Worm (Caenorhabditis elegans) whole organism, late embryonic: Measurements from ENCODE around the gene srh-219.

Source experiments
- F13H6.1 ChIP-seq: sonication (generic microtip); optimal IDR thresholded peaks from 2 replicates; lab custom pipeline; 2016; ENCODE audit warnings: missing genetic modification characterization, missing compliant biosample characterization
- K09A11.1 ChIP-seq: sonication (generic microtip); optimal IDR thresholded peaks from 2 replicates; lab custom pipeline; 2017; ENCODE audit warnings: antibody characterized with exemption, mild to moderate bottlenecking, missing genetic modification characterization, missing compliant biosample characterization; ENCODE audit not compliant: insufficient read depth
- ceh-18 ChIP-seq: sonication (generic microtip); optimal IDR thresholded peaks from 2 replicates; lab custom pipeline; 2016; ENCODE audit warnings: missing genetic modification characterization, missing compliant biosample characterization
- ceh-19 ChIP-seq: fragments of 200-800 bp; sonication (Bioruptor generic); optimal IDR thresholded peaks from 2 replicates; lab custom pipeline; 2018; ENCODE audit warnings: mild to moderate bottlenecking, missing genetic modification characterization, missing compliant biosample characterization
- ceh-2 ChIP-seq: sonication (generic microtip); optimal IDR thresholded peaks from 2 replicates; lab custom pipeline; 2016; ENCODE audit warnings: missing genotype, missing genetic modification characterization, missing compliant biosample characterization
- ceh-22 ChIP-seq: sonication (generic microtip); optimal IDR thresholded peaks from 2 replicates; lab custom pipeline; 2017; ENCODE audit warnings: missing biosample characterization, missing genetic modification characterization
- ceh-24 ChIP-seq: sonication (generic microtip); optimal IDR thresholded peaks from 2 replicates; lab custom pipeline; 2016; ENCODE audit warnings: mild to moderate bottlenecking, missing genetic modification characterization, missing compliant biosample characterization
- ceh-30 ChIP-seq: fragments of 150-350 bp; optimal IDR thresholded peaks from 2 replicates; lab custom pipeline; 2014; ENCODE audit warnings: missing biosample characterization, missing genetic modification characterization
- ceh-31 ChIP-seq: sonication (generic microtip); optimal IDR thresholded peaks from 2 replicates; lab custom pipeline; 2016; ENCODE audit warnings: missing genetic modification characterization, missing compliant biosample characterization
- ceh-34 ChIP-seq: sonication (generic microtip); optimal IDR thresholded peaks from 2 replicates; lab custom pipeline; 2016; ENCODE audit warnings: mild to moderate bottlenecking, missing genetic modification characterization, missing compliant biosample characterization
- ceh-9 ChIP-seq: sonication (generic microtip); optimal IDR thresholded peaks from 2 replicates; lab custom pipeline; 2016; ENCODE audit warnings: mild to moderate bottlenecking, missing genetic modification characterization, inconsistent platforms, missing compliant biosample characterization
- che-1 ChIP-seq: sonication (generic microtip); optimal IDR thresholded peaks from 2 replicates; lab custom pipeline; 2016; ENCODE audit warnings: mild to moderate bottlenecking, missing genetic modification characterization, missing compliant biosample characterization
- dmd-4 ChIP-seq: sonication (generic microtip); optimal IDR thresholded peaks from 2 replicates; lab custom pipeline; 2016; ENCODE audit warnings: borderline replicate concordance, missing genetic modification characterization, missing compliant biosample characterization
- elt-4 ChIP-seq: sonication (generic microtip); optimal IDR thresholded peaks from 2 replicates; lab custom pipeline; 2016; ENCODE audit warnings: missing genetic modification characterization, missing compliant biosample characterization
- ets-4 ChIP-seq: sonication (generic microtip); optimal IDR thresholded peaks from 2 replicates; lab custom pipeline; 2016; ENCODE audit warnings: missing genetic modification characterization, missing compliant biosample characterization
- eyg-1 ChIP-seq: sonication (generic microtip); optimal IDR thresholded peaks from 2 replicates; lab custom pipeline; 2016; ENCODE audit warnings: missing genotype, missing genetic modification characterization, missing compliant biosample characterization
- fkh-10 ChIP-seq: fragments of 150-350 bp; optimal IDR thresholded peaks from 2 replicates; lab custom pipeline; 2014; ENCODE audit warnings: missing biosample characterization, missing genetic modification reagents, missing genetic modification characterization
- fkh-6 ChIP-seq: sonication (generic microtip); optimal IDR thresholded peaks from 2 replicates; lab custom pipeline; 2016; ENCODE audit warnings: missing genetic modification characterization, missing compliant biosample characterization
- hlh-13 ChIP-seq: fragments of 200-800 bp; sonication (Bioruptor generic); optimal IDR thresholded peaks from 2 replicates; lab custom pipeline; 2018; ENCODE audit warnings: mild to moderate bottlenecking, missing genetic modification characterization, missing compliant biosample characterization
- hlh-30 ChIP-seq: sonication (generic microtip); optimal IDR thresholded peaks from 2 replicates; lab custom pipeline; 2017; ENCODE audit warnings: antibody characterized with exemption, missing genetic modification characterization, missing compliant biosample characterization; ENCODE audit not compliant: insufficient read depth
- hlh-6 ChIP-seq: sonication (generic microtip); optimal IDR thresholded peaks from 2 replicates; lab custom pipeline; 2016; ENCODE audit warnings: missing genotype, missing genetic modification characterization, missing compliant biosample characterization
- hlh-8 ChIP-seq: sonication (generic microtip); optimal IDR thresholded peaks from 2 replicates; lab custom pipeline; 2016; ENCODE audit warnings: missing genotype, missing genetic modification characterization, missing compliant biosample characterization
- lin-11 ChIP-seq: fragments of 200-800 bp; sonication (Bioruptor generic); optimal IDR thresholded peaks from 2 replicates; lab custom pipeline; 2018; ENCODE audit warnings: mild to moderate bottlenecking, missing genetic modification characterization, missing compliant biosample characterization
- mec-3 ChIP-seq: sonication (generic microtip); optimal IDR thresholded peaks from 2 replicates; lab custom pipeline; 2016; ENCODE audit warnings: borderline replicate concordance, missing genetic modification characterization, missing compliant biosample characterization
- nfya-1 ChIP-seq: sonication (generic microtip); optimal IDR thresholded peaks from 2 replicates; lab custom pipeline; 2017; ENCODE audit warnings: missing genetic modification characterization, mild to moderate bottlenecking, missing compliant biosample characterization, antibody characterized with exemption, moderate library complexity
- nhr-11 ChIP-seq: fragments of 150-350 bp; optimal IDR thresholded peaks from 2 replicates; lab custom pipeline; 2014; ENCODE audit warnings: missing biosample characterization, missing genetic modification characterization
- odd-2 ChIP-seq: sonication (generic microtip); optimal IDR thresholded peaks from 2 replicates; lab custom pipeline; 2017; ENCODE audit warnings: antibody characterized with exemption, mild to moderate bottlenecking, missing genetic modification characterization, missing compliant biosample characterization
- pag-3 ChIP-seq: sonication (generic microtip); optimal IDR thresholded peaks from 2 replicates; lab custom pipeline; 2016; ENCODE audit warnings: missing compliant biosample characterization, missing genetic modification characterization, borderline replicate concordance
- pat-9 ChIP-seq: fragments of 200-800 bp; sonication (Bioruptor generic); optimal IDR thresholded peaks from 2 replicates; lab custom pipeline; 2018; ENCODE audit warnings: mild to moderate bottlenecking, missing genetic modification characterization, moderate library complexity, missing compliant biosample characterization
- pax-1 ChIP-seq: fragments of 150-350 bp; optimal IDR thresholded peaks from 2 replicates; lab custom pipeline; 2014; ENCODE audit warnings: missing biosample characterization, missing genetic modification characterization
- pha-2 ChIP-seq: sonication (generic microtip); optimal IDR thresholded peaks from 2 replicates; lab custom pipeline; 2017; ENCODE audit warnings: mild to moderate bottlenecking, missing genetic modification characterization, missing compliant biosample characterization
- pqm-1 ChIP-seq: sonication (generic microtip); optimal IDR thresholded peaks from 2 replicates; lab custom pipeline; 2016; ENCODE audit warnings: missing genetic modification characterization, missing compliant biosample characterization
- pros-1 ChIP-seq: fragments of 150-350 bp; optimal IDR thresholded peaks from 2 replicates; lab custom pipeline; 2014; ENCODE audit warnings: missing biosample characterization, missing genetic modification reagents, missing genetic modification characterization
- ref-2 ChIP-seq: sonication (generic microtip); optimal IDR thresholded peaks from 2 replicates; lab custom pipeline; 2016; ENCODE audit warnings: missing genetic modification characterization, missing compliant biosample characterization
- rnt-1 ChIP-seq: sonication (generic microtip); optimal IDR thresholded peaks from 2 replicates; lab custom pipeline; 2016; ENCODE audit warnings: missing genetic modification characterization, missing compliant biosample characterization
- sdc-2 ChIP-seq: sonication (generic microtip); optimal IDR thresholded peaks from 2 replicates; lab custom pipeline; 2016; ENCODE audit warnings: missing genotype, missing genetic modification characterization, missing compliant biosample characterization
- sox-2 ChIP-seq: fragments of 200-800 bp; sonication (Bioruptor generic); IDR thresholded peaks from 2 replicates; pipeline ENCODE4 v1.3.6; 2022; ENCODE audit warnings: missing genetic modification reagents, missing genetic modification characterization, missing compliant biosample characterization
- sox-4 ChIP-seq: sonication (generic microtip); optimal IDR thresholded peaks from 2 replicates; lab custom pipeline; 2017; ENCODE audit warnings: mild to moderate bottlenecking, missing genetic modification characterization, inconsistent platforms, missing compliant biosample characterization
- syd-9 ChIP-seq: sonication (generic microtip); optimal IDR thresholded peaks from 2 replicates; lab custom pipeline; 2016; ENCODE audit warnings: mild to moderate bottlenecking, missing genetic modification characterization, moderate library complexity, missing compliant biosample characterization
- tbx-7 ChIP-seq: sonication (generic microtip); optimal IDR thresholded peaks from 2 replicates; lab custom pipeline; 2016; ENCODE audit warnings: missing genotype, missing genetic modification characterization, missing compliant biosample characterization
- ttx-3 ChIP-seq: sonication (generic microtip); optimal IDR thresholded peaks from 2 replicates; lab custom pipeline; 2016; ENCODE audit warnings: missing genetic modification reagents, missing genetic modification characterization, missing compliant biosample characterization
- unc-3 ChIP-seq, 2 experiments: fragments of 200-800 bp in 1 of 2; sonication (Bioruptor generic) in 1 of 2; sonication (generic microtip) in 1 of 2; conservative IDR thresholded peaks in 1 of 2; optimal IDR thresholded peaks in 1 of 2; 2 replicates each; pipeline versions ENCODE4 v1.3.6 to Lab custom; 2016 to 2022; ENCODE audit warnings: missing compliant biosample characterization in 2 of 2, missing genetic modification characterization in 2 of 2, missing genetic modification reagents in 1 of 2
- unc-42 ChIP-seq: sonication (generic microtip); optimal IDR thresholded peaks from 2 replicates; lab custom pipeline; 2016; ENCODE audit warnings: missing genotype, missing genetic modification characterization, missing compliant biosample characterization
- unc-55 ChIP-seq: sonication (generic microtip); optimal IDR thresholded peaks from 2 replicates; lab custom pipeline; 2017; ENCODE audit warnings: missing biosample characterization, missing genetic modification reagents, missing genetic modification characterization
- unc-86 ChIP-seq: sonication (generic microtip); optimal IDR thresholded peaks from 2 replicates; lab custom pipeline; 2016; ENCODE audit warnings: missing genetic modification characterization, missing compliant biosample characterization
- zip-5 ChIP-seq: sonication (generic microtip); optimal IDR thresholded peaks from 2 replicates; lab custom pipeline; 2016; ENCODE audit warnings: missing genetic modification characterization, missing compliant biosample characterization
- ztf-16 ChIP-seq: sonication (generic microtip); optimal IDR thresholded peaks from 2 replicates; lab custom pipeline; 2017; ENCODE audit warnings: missing genetic modification characterization, missing compliant biosample characterization

Gene srh-219

ce11 chrV:15497731-15498130, 2.5 kb downstream of the srh-219 start (continued):
- TF ChIP-seq ceh-9 (tag; lab: Kevin White, UChicago) (no peak), eyg-1 (tag; lab: Kevin White, UChicago) (no peak), che-1 (tag; lab: Kevin White, UChicago) (no peak), sdc-2 (no peak), ref-2 (tag; lab: Kevin White, UChicago) (no peak), ceh-18 (no peak), F13H6.1 (tag; lab: Kevin White, UChicago) (no peak), K09A11.1 (tag; lab: Kevin White, UChicago) (no peak), ceh-22 (no peak), odd-2 (tag; lab: Kevin White, UChicago) (no peak), syd-9 (tag; lab: Kevin White, UChicago) (no peak), hlh-8 (no peak), ceh-19 (no peak), ztf-16 (no peak), pag-3 (no peak), rnt-1 (tag; lab: Kevin White, UChicago) (no peak), nhr-11 (tag; lab: Kevin White, UChicago) (no peak), pax-1 (no peak), mec-3 (tag; lab: Kevin White, UChicago) (no peak), ets-4 (tag; lab: Kevin White, UChicago) (peak; percentile 15), tbx-7 (tag; lab: Kevin White, UChicago) (no peak), ttx-3 (tag; lab: Kevin White, UChicago) (no peak), fkh-6 (tag; lab: Kevin White, UChicago) (no peak), dmd-4 (tag; lab: Kevin White, UChicago) (no peak), hlh-13 (GFP tag; lab: Kevin White, UChicago) (no peak), unc-55 (GFP tag; lab: Kevin White, UChicago) (no peak), elt-4 (tag; lab: Kevin White, UChicago) (no peak), unc-3 (GFP tag; conservative IDR thresholded peaks at IDR 0.05; lab: Robert Waterston, UW) (no peak), unc-3 (tag; optimal IDR thresholded peaks at IDR 0.05; lab: Kevin White, UChicago) (no peak), zip-5 (tag; lab: Kevin White, UChicago) (no peak), hlh-6 (no peak), ceh-31 (no peak), unc-86 (tag; lab: Kevin White, UChicago) (no peak), nfya-1 (tag; lab: Kevin White, UChicago) (peak; percentile 46), hlh-30 (tag; lab: Kevin White, UChicago) (peak; percentile 58), lin-11 (tag; lab: Kevin White, UChicago) (no peak), ceh-30 (no peak), ceh-2 (tag; lab: Kevin White, UChicago) (peak; percentile 8), ceh-24 (no peak), sox-2 (GFP tag; lab: Robert Waterston, UW) (no peak), ceh-34 (tag; lab: Kevin White, UChicago) (peak; percentile 48), pha-2 (tag; lab: Kevin White, UChicago) (no peak), sox-4 (tag; lab: Kevin White, UChicago) (no peak)

ce11 chrV:15498434-15498833, 3.2 kb downstream of the srh-219 start, which contains the start of gene C06B8.7:
TSS of gene C06B8.7 (plus strand) at chrV:15498734.
- TF ChIP-seq ceh-9 (tag; lab: Kevin White, UChicago): no peak
- TF ChIP-seq unc-55 (GFP tag; lab: Kevin White, UChicago): no peak
- no peak for TF ChIP-seq F13H6.1 (tag; lab: Kevin White, UChicago)
- TF ChIP-seq ttx-3 (tag; lab: Kevin White, UChicago): no peak
- no peak for TF ChIP-seq ztf-16
- no peak for TF ChIP-seq lin-11 (tag; lab: Kevin White, UChicago)
- TF ChIP-seq pat-9 (tag; lab: Kevin White, UChicago): no peak
- no peak for TF ChIP-seq pqm-1
- no peak for TF ChIP-seq pros-1
- no peak for TF ChIP-seq unc-42 (tag; lab: Kevin White, UChicago)
- no peak for TF ChIP-seq che-1 (tag; lab: Kevin White, UChicago)
- TF ChIP-seq fkh-10: no peak
- TF ChIP-seq ceh-22: no peak
- TF ChIP-seq sox-4 (tag; lab: Kevin White, UChicago): no peak
- no peak for TF ChIP-seq mec-3 (tag; lab: Kevin White, UChicago)
